Worm (Caenorhabditis elegans): ENCODE data around the gene chpf-2.

The chpf-2 gene

ce11 chrV:2999736-3000135 lies 39.4 kb downstream of the chpf-2 start, which contains the start of gene srw-119:
srw-119 (minus strand) TSS chrV:2999836.
- TF ChIP-seq mep-1 (tag; optimal IDR thresholded peaks at IDR 0.05), result no peak
- TF ChIP-seq sem-2 (GFP tag; optimal IDR thresholded peaks at IDR 0.05), result no peak
- TF ChIP-seq mab-5 (tag; optimal IDR thresholded peaks at IDR 0.05), result no peak
- TF ChIP-seq tbx-8 (GFP tag; optimal IDR thresholded peaks at IDR 0.05), result no peak
- no peak for TF ChIP-seq ham-2 (GFP tag; optimal IDR thresholded peaks at IDR 0.05)
- no peak for TF ChIP-seq nhr-2 (tag; optimal IDR thresholded peaks at IDR 0.05)
- no peak for TF ChIP-seq blmp-1 (tag; optimal IDR thresholded peaks at IDR 0.05)
- no peak for TF ChIP-seq flh-1 (GFP tag; optimal IDR thresholded peaks at IDR 0.05)
- no peak for TF ChIP-seq unc-39 (tag; optimal IDR thresholded peaks at IDR 0.05)
- TF ChIP-seq cnd-1 (tag; optimal IDR thresholded peaks at IDR 0.05), result no peak
- TF ChIP-seq drap-1 (GFP tag; optimal IDR thresholded peaks at IDR 0.05), result no peak

ce11 chrV:2996105-2996504 lies 43.1 kb downstream of the chpf-2 start, which contains the start of gene srw-120:
srw-120 (minus strand) TSS chrV:2996205.
- TF ChIP-seq lin-13 (tag; optimal IDR thresholded peaks at IDR 0.05), result no peak
- TF ChIP-seq mep-1 (tag; optimal IDR thresholded peaks at IDR 0.05), result no peak
- TF ChIP-seq unc-39 (tag; optimal IDR thresholded peaks at IDR 0.05), result no peak
- TF ChIP-seq unc-62 (GFP tag; optimal IDR thresholded peaks at IDR 0.05), result no peak
- TF ChIP-seq bed-3 (GFP tag; optimal IDR thresholded peaks at IDR 0.05), result no peak
- no peak for TF ChIP-seq flh-1 (GFP tag; optimal IDR thresholded peaks at IDR 0.05)
- TF ChIP-seq ztf-11 (tag; optimal IDR thresholded peaks at IDR 0.05), result no peak
- TF ChIP-seq mls-2 (tag; optimal IDR thresholded peaks at IDR 0.05), result no peak
- TF ChIP-seq elt-1 (tag; optimal IDR thresholded peaks at IDR 0.05; ENCODE audit: borderline replicate concordance, insufficient read depth), result no peak

- no peak for TF ChIP-seq nhr-237 (tag; optimal IDR thresholded peaks at IDR 0.05)
- no peak for TF ChIP-seq nhr-2 (tag; optimal IDR thresholded peaks at IDR 0.05)
- TF ChIP-seq cnd-1 (tag; optimal IDR thresholded peaks at IDR 0.05), result no peak
- no peak for TF ChIP-seq sptf-1 (tag; optimal IDR thresholded peaks at IDR 0.05)
- TF ChIP-seq elt-3 (tag; optimal IDR thresholded peaks at IDR 0.05), result no peak
- no peak for TF ChIP-seq ceh-43 (GFP tag; optimal IDR thresholded peaks at IDR 0.05)
- TF ChIP-seq flh-1 (GFP tag; optimal IDR thresholded peaks at IDR 0.05), result no peak
- TF ChIP-seq zip-8 (tag; optimal IDR thresholded peaks at IDR 0.05), result no peak
- no peak for TF ChIP-seq sem-2 (GFP tag; optimal IDR thresholded peaks at IDR 0.05)
- TF ChIP-seq mls-2 (tag; optimal IDR thresholded peaks at IDR 0.05), result no peak
- TF ChIP-seq tbx-8 (GFP tag; optimal IDR thresholded peaks at IDR 0.05), result no peak
- TF ChIP-seq unc-39 (tag; optimal IDR thresholded peaks at IDR 0.05), result no peak
- no peak for TF ChIP-seq mab-5 (tag; optimal IDR thresholded peaks at IDR 0.05)
- TF ChIP-seq lsy-2 (tag; optimal IDR thresholded peaks at IDR 0.05), result no peak
- TF ChIP-seq ceh-39 (tag; optimal IDR thresholded peaks at IDR 0.05), result no peak
- TF ChIP-seq ztf-11 (tag; optimal IDR thresholded peaks at IDR 0.05), result no peak
- no peak for TF ChIP-seq M03D4.4 (tag; optimal IDR thresholded peaks at IDR 0.05)
- TF ChIP-seq drap-1 (GFP tag; optimal IDR thresholded peaks at IDR 0.05), result no peak
- TF ChIP-seq ceh-83 (GFP tag; optimal IDR thresholded peaks at IDR 0.05), result no peak
Observed at ce11 chrV:2993816-2994215, 45.4 kb downstream of the chpf-2 start, which contains the start of gene srw-115. srw-115 (minus strand) TSS chrV:2993916.

ce11 chrV:2992060-2992459 lies 47.1 kb downstream of the chpf-2 start:
- no peak for TF ChIP-seq snpc-4 (tag; optimal IDR thresholded peaks at IDR 0.05)
- TF ChIP-seq ztf-11 (tag; optimal IDR thresholded peaks at IDR 0.05), result no peak
- no peak for TF ChIP-seq ceh-83 (GFP tag; optimal IDR thresholded peaks at IDR 0.05)
- no peak for TF ChIP-seq ceh-39 (tag; optimal IDR thresholded peaks at IDR 0.05)
- TF ChIP-seq lsy-2 (tag; optimal IDR thresholded peaks at IDR 0.05), result no peak
- no peak for TF ChIP-seq drap-1 (GFP tag; optimal IDR thresholded peaks at IDR 0.05)
- no peak for TF ChIP-seq cnd-1 (tag; optimal IDR thresholded peaks at IDR 0.05)
- TF ChIP-seq nhr-237 (tag; optimal IDR thresholded peaks at IDR 0.05), result no peak

- TF ChIP-seq elt-1 (tag; optimal IDR thresholded peaks at IDR 0.05; ENCODE audit: borderline replicate concordance, insufficient read depth) (no peak), ceh-83 (GFP tag; optimal IDR thresholded peaks at IDR 0.05) (no peak), mab-5 (tag; optimal IDR thresholded peaks at IDR 0.05) (no peak), ceh-39 (tag; optimal IDR thresholded peaks at IDR 0.05) (no peak), unc-62 (GFP tag; optimal IDR thresholded peaks at IDR 0.05) (no peak), bed-3 (GFP tag; optimal IDR thresholded peaks at IDR 0.05) (no peak)
Observed at ce11 chrV:2991485-2991884, 47.7 kb downstream of the chpf-2 start, which contains the start of gene srw-121. srw-121 (minus strand) TSS chrV:2991585.

Measured in whole organism, mixed stage, embryonic.